Worm (Caenorhabditis elegans) whole organism, L4 larva: ENCODE measurements around the gene cnd-1.

ENCODE experiments used
- F37D6.2 ChIP-seq: sonication (generic microtip); optimal IDR thresholded peaks from 2 replicates; lab custom pipeline; 2016; ENCODE audit warnings: mild to moderate bottlenecking, missing genetic modification characterization, missing compliant biosample characterization
- Y75B8A.6 ChIP-seq: fragments of 200-800 bp; sonication (Bioruptor generic); IDR thresholded peaks from 2 replicates; pipeline ENCODE4 v1.3.6; 2022; ENCODE audit warnings: missing genetic modification reagents, missing genetic modification characterization, missing compliant biosample characterization
- egl-27 ChIP-seq: sonication (generic microtip); optimal IDR thresholded peaks from 3 replicates; lab custom pipeline; 2017; ENCODE audit warnings: missing biosample characterization, missing genetic modification reagents, missing genetic modification characterization
- hlh-11 ChIP-seq: fragments of 200-800 bp; sonication (Bioruptor generic); optimal IDR thresholded peaks from 2 replicates; lab custom pipeline; 2018; ENCODE audit warnings: mild to moderate bottlenecking, missing genetic modification characterization, missing compliant biosample characterization
- nhr-77 ChIP-seq: fragments of 150-350 bp; optimal IDR thresholded peaks from 2 replicates; lab custom pipeline; 2014; ENCODE audit warnings: missing biosample characterization, missing genetic modification characterization
- tag-97 ChIP-seq: fragments of 200-800 bp; sonication (Bioruptor generic); IDR thresholded peaks from 2 replicates; pipeline ENCODE4 v1.3.6; 2022; ENCODE audit warnings: missing genetic modification characterization, missing compliant biosample characterization

- no peak for TF ChIP-seq nhr-77
- no peak for TF ChIP-seq Y75B8A.6
- TF ChIP-seq tag-97 (GFP tag; lab: Robert Waterston, UW) = no peak
- TF ChIP-seq egl-27 = no peak
- no peak for TF ChIP-seq F37D6.2 (tag; lab: Kevin White, UChicago)
- TF ChIP-seq hlh-11 (tag; lab: Kevin White, UChicago) = no peak
Observed at ce11 chrIII:5260394-5260793, 16.0 kb upstream of the cnd-1 start, which contains the start of gene gop-3.
